Worm (Caenorhabditis elegans) whole organism, L4 larva: ENCODE measurements around the gene F09F7.5.

Experiments used
- R02D3.7 ChIP-seq: fragments of 150-350 bp; sonication (generic microtip); optimal IDR thresholded peaks from 3 replicates; lab custom pipeline; 2014; ENCODE audit warnings: missing biosample characterization, missing genetic modification characterization
- aly-2 ChIP-seq: sonication (generic microtip); optimal IDR thresholded peaks from 2 replicates; lab custom pipeline; 2018; ENCODE audit warnings: missing biosample characterization, missing genetic modification characterization
- ama-1 ChIP-seq: fragments of 150-350 bp; optimal IDR thresholded peaks from 2 replicates; lab custom pipeline; 2014; ENCODE audit warnings: inconsistent platforms, mixed read lengths
- ceh-82 ChIP-seq: sonication (generic microtip); optimal IDR thresholded peaks from 2 replicates; lab custom pipeline; 2017; ENCODE audit warnings: missing biosample characterization, missing genetic modification characterization
- daf-12 ChIP-seq: fragments of 150-350 bp; optimal IDR thresholded peaks from 2 replicates; lab custom pipeline; 2014; ENCODE audit warnings: missing biosample characterization, missing genetic modification reagents, missing genetic modification characterization
- hmg-1.1 ChIP-seq: fragments of 200-800 bp; sonication (Bioruptor generic); IDR thresholded peaks from 2 replicates; pipeline ENCODE4 v1.3.6; 2022; ENCODE audit warnings: missing genetic modification reagents, missing genetic modification characterization, missing compliant biosample characterization
- lin-13 ChIP-seq: fragments of 150-350 bp; optimal IDR thresholded peaks from 2 replicates; lab custom pipeline; 2014; ENCODE audit warnings: missing biosample characterization, missing genetic modification reagents, missing genetic modification characterization
- pqm-1 ChIP-seq: sonication (generic microtip); optimal IDR thresholded peaks from 2 replicates; lab custom pipeline; 2017; ENCODE audit warnings: missing biosample characterization, missing genetic modification characterization
- zag-1 ChIP-seq: fragments of 150-350 bp; optimal IDR thresholded peaks from 2 replicates; lab custom pipeline; 2014; ENCODE audit warnings: missing biosample characterization, missing genetic modification characterization
- ztf-11 ChIP-seq: fragments of 150-350 bp; optimal IDR thresholded peaks from 2 replicates; lab custom pipeline; 2014; ENCODE audit warnings: missing biosample characterization, missing genetic modification characterization

- no peak for TF ChIP-seq aly-2
- no peak for TF ChIP-seq ztf-11 (tag; lab: Kevin White, UChicago)
- no peak for TF ChIP-seq lin-13 (GFP tag; lab: Kevin White, UChicago)
- no peak for TF ChIP-seq ama-1 (lab: Kevin White, UChicago)
- TF ChIP-seq pqm-1 = no peak
- TF ChIP-seq hmg-1.1 (GFP tag; lab: Robert Waterston, UW) = no peak
- TF ChIP-seq daf-12 = no peak
- TF ChIP-seq R02D3.7 = no peak
- TF ChIP-seq ceh-82 (tag; lab: Kevin White, UChicago) = no peak
- no peak for TF ChIP-seq zag-1 (tag; lab: Kevin White, UChicago)
Observed at ce11 chrIII:5543727-5544345, 3.0 kb upstream of the F09F7.5 start, which contains the start of gene D1044.1.
